Fruit fly (Drosophila melanogaster): ENCODE data around the gene SLIRP1.

The SLIRP1 gene

DNA sequence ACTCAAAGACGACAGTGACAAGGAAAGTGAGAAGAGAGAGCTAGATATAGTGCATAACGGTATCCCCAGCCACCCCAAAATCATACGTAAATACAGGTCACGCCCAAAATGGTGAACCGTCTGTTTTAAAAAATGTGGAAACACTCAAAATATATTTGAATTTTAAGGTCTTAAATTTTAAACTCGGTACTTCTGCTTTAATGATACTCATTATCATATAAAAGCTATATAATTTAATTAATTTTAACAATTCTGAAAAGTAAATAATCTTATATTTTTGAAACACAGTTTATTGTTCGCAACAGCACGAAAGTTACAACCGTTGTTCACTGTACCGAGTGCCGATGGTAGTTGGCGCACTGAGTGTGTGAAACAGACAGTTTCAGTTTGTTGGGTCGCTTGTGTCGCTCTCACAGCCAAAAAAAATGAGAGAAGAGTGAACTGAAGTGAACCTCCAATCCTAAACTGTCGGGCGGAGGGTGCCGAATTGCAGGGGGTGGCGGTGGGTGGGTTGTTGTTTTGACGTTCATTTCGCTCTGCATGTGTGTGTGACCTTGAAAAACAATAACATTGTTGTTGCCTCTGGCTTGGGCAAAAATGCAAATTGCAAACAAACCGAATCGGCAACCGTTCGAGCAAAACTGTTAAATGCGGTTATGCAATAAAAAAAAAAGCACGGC is 47.4 kb upstream of the SLIRP1 start (continued):
- 0 out of 2 replicates have a peak, but pooled peaks have one; percentile 45 for TF ChIP-seq CG8765 (GFP tag; IDR thresholded peaks at IDR 0.05)
- TF ChIP-seq phol (tag; optimal IDR thresholded peaks at IDR 0.05): peak; percentile 94
- peak; percentile 78 for TF ChIP-seq CG18476 (GFP tag; optimal IDR thresholded peaks at IDR 0.05)
- TF ChIP-seq Dek (tag; optimal IDR thresholded peaks at IDR 0.05): peak; percentile 94
- TF ChIP-seq CG12942 (GFP tag; optimal IDR thresholded peaks at IDR 0.05): peak; percentile 77
- no peak for TF ChIP-seq CG17612 (GFP tag; IDR thresholded peaks at IDR 0.05)
- TF ChIP-seq CG6791 (GFP tag; IDR thresholded peaks at IDR 0.05; ENCODE audit: partially characterized antibody): no peak
- peak; percentile 33 for TF ChIP-seq TFAM (GFP tag; optimal IDR thresholded peaks at IDR 0.05)
- TF ChIP-seq CG4617 (GFP tag; optimal IDR thresholded peaks at IDR 0.05; ENCODE audit: borderline replicate concordance): peak; percentile 21
- TF ChIP-seq sqz (GFP tag; optimal IDR thresholded peaks at IDR 0.05): peak; percentile 92
- peak; percentile 4 to 62 for TF ChIP-seq chif (GFP tag; optimal IDR thresholded peaks at IDR 0.05)
- TF ChIP-seq CG6689 (GFP tag; IDR thresholded peaks at IDR 0.05): peak; percentile 89
- TF ChIP-seq CG2875 (GFP tag; optimal IDR thresholded peaks at IDR 0.05): peak; percentile 81
- TF ChIP-seq chn (GFP tag; optimal IDR thresholded peaks at IDR 0.05): peak; percentile 58
- TF ChIP-seq CG12219 (GFP tag; optimal IDR thresholded peaks at IDR 0.05): peak; percentile 83
- no peak for TF ChIP-seq Myb (GFP tag; optimal IDR thresholded peaks at IDR 0.05)
- peak; percentile 96 for TF ChIP-seq CG13296 (GFP tag; optimal IDR thresholded peaks at IDR 0.05)
- TF ChIP-seq CG14860 (GFP tag; IDR thresholded peaks at IDR 0.05; ENCODE audit: partially characterized antibody): no peak
- TF ChIP-seq HLH3B (GFP tag; IDR thresholded peaks at IDR 0.05): peak; percentile 87
- TF ChIP-seq Atf-2 (GFP tag; optimal IDR thresholded peaks at IDR 0.05): peak; percentile 25
- TF ChIP-seq wor (GFP tag; IDR thresholded peaks at IDR 0.05): peak; percentile 89
- peak; percentile 42 for TF ChIP-seq CG15073 (GFP tag; optimal IDR thresholded peaks at IDR 0.05)
- TF ChIP-seq CG31388 (GFP tag; optimal IDR thresholded peaks at IDR 0.05): peak; percentile 72
- peak; percentile 76; the same call in 2 of the 3 replicates for TF ChIP-seq jigr1 (GFP tag; IDR thresholded peaks at IDR 0.05)
- no peak for TF ChIP-seq amos (GFP tag; IDR thresholded peaks at IDR 0.05; ENCODE audit: partially characterized antibody)
- peak; percentile 96 for TF ChIP-seq dmrt99B (tag; optimal IDR thresholded peaks at IDR 0.05)
- TF ChIP-seq zen2 (GFP tag; IDR thresholded peaks at IDR 0.05; ENCODE audit: partially characterized antibody): no peak
- TF ChIP-seq ab (GFP tag; optimal IDR thresholded peaks at IDR 0.05): no peak
- peak in 1 of 3 experiments; percentile 78 for TF ChIP-seq Stat92E (GFP tag; optimal IDR thresholded peaks at IDR 0.05)
- TF ChIP-seq aop (GFP tag; IDR thresholded peaks at IDR 0.05): no peak
- peak; percentile 93 for TF ChIP-seq Hand (GFP tag; optimal IDR thresholded peaks at IDR 0.05)
- peak; percentile 91 for TF ChIP-seq CG18619 (GFP tag; optimal IDR thresholded peaks at IDR 0.05)
- TF ChIP-seq cas (GFP tag; IDR thresholded peaks at IDR 0.05): peak; percentile 50; the same call in 1 of the 2 replicates
- no peak for TF ChIP-seq Camta (GFP tag; optimal IDR thresholded peaks at IDR 0.05)
- peak; percentile 46 for TF ChIP-seq CG1603 (tag; optimal IDR thresholded peaks at IDR 0.05)
- TF ChIP-seq zfh1 (GFP tag; IDR thresholded peaks at IDR 0.05): peak; percentile 81
- peak; percentile 76 for TF ChIP-seq CG2889 (GFP tag; IDR thresholded peaks at IDR 0.05)
- TF ChIP-seq psq (GFP tag; optimal IDR thresholded peaks at IDR 0.05): peak; percentile 33
- peak; percentile 88 for TF ChIP-seq tgo (GFP tag; IDR thresholded peaks at IDR 0.05)
- TF ChIP-seq CG8359 (GFP tag; optimal IDR thresholded peaks at IDR 0.05; ENCODE audit: borderline replicate concordance): peak; percentile 63
- TF ChIP-seq grn (GFP tag; optimal IDR thresholded peaks at IDR 0.05): peak; percentile 2
- TF ChIP-seq sob (GFP tag; IDR thresholded peaks at IDR 0.05): peak; percentile 85
- peak; percentile 96 for TF ChIP-seq CG7556 (GFP tag; optimal IDR thresholded peaks at IDR 0.05)
- peak; percentile 88 for TF ChIP-seq E2f1 (GFP tag; IDR thresholded peaks at IDR 0.05)
- TF ChIP-seq pan (optimal IDR thresholded peaks at IDR 0.05): no peak
- TF ChIP-seq pan (GFP tag; optimal IDR thresholded peaks at IDR 0.05 in 1 of 2, IDR thresholded peaks at IDR 0.05 in 1 of 2): peak in 1 of 2 experiments; percentile 87
- peak; percentile 83 for TF ChIP-seq CG5180 (GFP tag; optimal IDR thresholded peaks at IDR 0.05)
- TF ChIP-seq CG13775 (GFP tag; optimal IDR thresholded peaks at IDR 0.05): peak; percentile 88
- TF ChIP-seq Hey (tag; optimal IDR thresholded peaks at IDR 0.05): no peak

Measured in whole organism, embryonic.